Worm (Caenorhabditis elegans) whole organism, young adult: ENCODE measurements around the gene F52D2.12.
A peak's percentile ranks its signal among the peaks of the same experiment; 100 is the strongest.

Experiments
- B0035.1 ChIP-seq: sonication (generic microtip); optimal IDR thresholded peaks from 2 replicates; lab custom pipeline; 2016; ENCODE audit warnings: missing genetic modification characterization, mild to moderate bottlenecking, missing compliant biosample characterization, missing genotype, missing genetic modification reagents
- D2030.7 ChIP-seq: fragments of 200-800 bp; sonication (Bioruptor generic); IDR thresholded peaks from 2 replicates; pipeline ENCODE4 v1.3.6; 2022; ENCODE audit warnings: missing genetic modification reagents, missing genetic modification characterization, missing compliant biosample characterization
- F33H1.4 ChIP-seq: fragments of 200-800 bp; sonication (Bioruptor generic); IDR thresholded peaks from 2 replicates; pipeline ENCODE4 v1.3.6; 2022; ENCODE audit warnings: missing genetic modification reagents, missing genetic modification characterization, missing compliant biosample characterization
- F52B5.7 ChIP-seq: sonication (generic microtip); optimal IDR thresholded peaks from 2 replicates; lab custom pipeline; 2016; ENCODE audit warnings: mild to moderate bottlenecking, missing genetic modification characterization, missing compliant biosample characterization
- F57A8.1 ChIP-seq: fragments of 200-800 bp; sonication (Bioruptor generic); optimal IDR thresholded peaks from 2 replicates; lab custom pipeline; 2018; ENCODE audit warnings: mild to moderate bottlenecking, missing genetic modification characterization, moderate library complexity, missing compliant biosample characterization
- Y53F4B.3 ChIP-seq: fragments of 200-800 bp; sonication (Bioruptor generic); IDR thresholded peaks from 2 replicates; pipeline ENCODE4 v1.3.6; 2022; ENCODE audit warnings: missing genetic modification reagents, missing genetic modification characterization, missing compliant biosample characterization
- Y56A3A.18 ChIP-seq: fragments of 200-800 bp; sonication (Bioruptor generic); IDR thresholded peaks from 2 replicates; pipeline ENCODE4 v1.3.6; 2022; ENCODE audit warnings: missing genetic modification reagents, missing genetic modification characterization, missing compliant biosample characterization
- Y67H2A.10 ChIP-seq: fragments of 200-800 bp; sonication (Bioruptor generic); conservative IDR thresholded peaks from 2 replicates; pipeline ENCODE4 v1.3.6; 2022; ENCODE audit warnings: missing genetic modification reagents, missing genetic modification characterization, missing compliant biosample characterization
- Y95B8A.8 ChIP-seq: fragments of 200-800 bp; sonication (Bioruptor generic); IDR thresholded peaks from 2 replicates; pipeline ENCODE4 v1.3.6; 2022; ENCODE audit warnings: missing genetic modification reagents, missing genetic modification characterization, missing compliant biosample characterization
- bed-2 ChIP-seq: fragments of 200-800 bp; sonication (Bioruptor generic); IDR thresholded peaks from 2 replicates; pipeline ENCODE4 v1.3.6; 2022; ENCODE audit warnings: missing genetic modification reagents, missing genetic modification characterization, missing compliant biosample characterization
- cebp-1 ChIP-seq, 2 experiments: fragments of 200-800 bp in 1 of 2; sonication (Bioruptor generic) in 1 of 2; sonication (generic microtip) in 1 of 2; IDR thresholded peaks in 1 of 2; optimal IDR thresholded peaks in 1 of 2; 2 replicates each; pipeline versions ENCODE4 v1.3.6 to Lab custom; 2017 to 2022; ENCODE audit warnings: missing compliant biosample characterization in 2 of 2, missing genetic modification characterization in 2 of 2, mild to moderate bottlenecking in 1 of 2, missing genetic modification reagents in 1 of 2, moderate library complexity in 1 of 2
- cebp-2 ChIP-seq: fragments of 200-800 bp; sonication (Bioruptor generic); IDR thresholded peaks from 2 replicates; pipeline ENCODE4 v1.3.6; 2022; ENCODE audit warnings: missing genetic modification characterization, missing compliant biosample characterization
- ceh-100 ChIP-seq: fragments of 200-800 bp; sonication (Bioruptor generic); IDR thresholded peaks from 2 replicates; pipeline ENCODE4 v1.3.6; 2022; ENCODE audit warnings: missing genetic modification reagents, missing genetic modification characterization, missing compliant biosample characterization
- ceh-40 ChIP-seq: fragments of 200-800 bp; sonication (Bioruptor generic); IDR thresholded peaks from 2 replicates; pipeline ENCODE4 v1.3.6; 2022; ENCODE audit warnings: missing genetic modification characterization, missing compliant biosample characterization
- chd-7 ChIP-seq: sonication (generic microtip); optimal IDR thresholded peaks from 2 replicates; lab custom pipeline; 2016; ENCODE audit warnings: mild to moderate bottlenecking, missing genetic modification characterization, moderate library complexity, missing compliant biosample characterization
- dox-1 ChIP-seq: fragments of 200-800 bp; sonication (Bioruptor generic); IDR thresholded peaks from 2 replicates; pipeline ENCODE4 v1.3.6; 2022; ENCODE audit warnings: missing genetic modification reagents, missing genetic modification characterization, missing compliant biosample characterization
- dpff-1 ChIP-seq: sonication (generic microtip); optimal IDR thresholded peaks from 2 replicates; lab custom pipeline; 2017; ENCODE audit warnings: mild to moderate bottlenecking, missing genetic modification characterization, missing compliant biosample characterization
- egl-44 ChIP-seq: fragments of 200-800 bp; sonication (Bioruptor generic); IDR thresholded peaks from 2 replicates; pipeline ENCODE4 v1.3.6; 2022; ENCODE audit warnings: missing genetic modification reagents, missing genetic modification characterization, missing compliant biosample characterization
- ekl-4 ChIP-seq: fragments of 200-800 bp; sonication (Bioruptor generic); IDR thresholded peaks from 2 replicates; pipeline ENCODE4 v1.3.6; 2022; ENCODE audit warnings: missing genetic modification reagents, missing genetic modification characterization, missing compliant biosample characterization
- gei-17 ChIP-seq: fragments of 200-800 bp; sonication (Bioruptor generic); optimal IDR thresholded peaks from 2 replicates; lab custom pipeline; 2018; ENCODE audit warnings: mild to moderate bottlenecking, missing genetic modification characterization, missing compliant biosample characterization
- hmg-1.2 ChIP-seq: fragments of 200-800 bp; sonication (Bioruptor generic); IDR thresholded peaks from 2 replicates; pipeline ENCODE4 v1.3.6; 2022; ENCODE audit warnings: missing genetic modification reagents, missing genetic modification characterization, missing compliant biosample characterization
- lag-1 ChIP-seq: fragments of 200-800 bp; sonication (Bioruptor generic); IDR thresholded peaks from 2 replicates; pipeline ENCODE4 v1.3.6; 2022; ENCODE audit warnings: missing genetic modification reagents, missing genetic modification characterization, missing compliant biosample characterization
- let-607 ChIP-seq, 2 experiments: fragments of 200-800 bp in 1 of 2; sonication (Bioruptor generic) in 1 of 2; sonication (generic microtip) in 1 of 2; optimal IDR thresholded peaks; 2 replicates each; lab custom pipeline; 2016 to 2018; ENCODE audit warnings: mild to moderate bottlenecking in 2 of 2, missing compliant biosample characterization in 2 of 2, missing genetic modification characterization in 2 of 2, moderate library complexity in 2 of 2, missing genotype in 1 of 2
- lin-26 ChIP-seq: fragments of 200-800 bp; sonication (Bioruptor generic); IDR thresholded peaks from 2 replicates; pipeline ENCODE4 v1.3.6; 2022; ENCODE audit warnings: missing genetic modification reagents, missing genetic modification characterization, missing compliant biosample characterization
- lin-54 ChIP-seq: fragments of 200-800 bp; sonication (Bioruptor generic); optimal IDR thresholded peaks from 2 replicates; lab custom pipeline; 2018; ENCODE audit warnings: mild to moderate bottlenecking, missing genetic modification characterization, missing compliant biosample characterization
- lir-1 ChIP-seq: fragments of 200-800 bp; sonication (Bioruptor generic); conservative IDR thresholded peaks from 2 replicates; pipeline ENCODE4 v1.3.6; 2022; ENCODE audit warnings: missing genetic modification reagents, missing genetic modification characterization, missing compliant biosample characterization
- madf-10 ChIP-seq: sonication (generic microtip); optimal IDR thresholded peaks from 2 replicates; lab custom pipeline; 2016; ENCODE audit warnings: mild to moderate bottlenecking, missing genetic modification characterization, missing compliant biosample characterization
- madf-8 ChIP-seq: fragments of 200-800 bp; sonication (Bioruptor generic); conservative IDR thresholded peaks from 2 replicates; pipeline ENCODE4 v1.3.6; 2022; ENCODE audit warnings: missing genetic modification reagents, missing genetic modification characterization, missing compliant biosample characterization
- nfyb-1 ChIP-seq: fragments of 200-800 bp; sonication (Bioruptor generic); IDR thresholded peaks from 2 replicates; pipeline ENCODE4 v1.3.6; 2022; ENCODE audit warnings: missing genetic modification reagents, missing genetic modification characterization, missing compliant biosample characterization
- nhr-179 ChIP-seq: sonication (generic microtip); optimal IDR thresholded peaks from 2 replicates; lab custom pipeline; 2016; ENCODE audit warnings: mild to moderate bottlenecking, missing genetic modification characterization, missing compliant biosample characterization
- nhr-27 ChIP-seq: fragments of 200-800 bp; sonication (Bioruptor generic); optimal IDR thresholded peaks from 2 replicates; lab custom pipeline; 2018; ENCODE audit warnings: mild to moderate bottlenecking, missing genetic modification characterization, moderate library complexity, missing compliant biosample characterization
- nhr-80 ChIP-seq: sonication (generic microtip); optimal IDR thresholded peaks from 2 replicates; lab custom pipeline; 2016; ENCODE audit warnings: missing genetic modification characterization, missing compliant biosample characterization
- nhr-90 ChIP-seq: sonication (generic microtip); optimal IDR thresholded peaks from 2 replicates; lab custom pipeline; 2016; ENCODE audit warnings: missing genotype, mild to moderate bottlenecking, missing genetic modification characterization, missing compliant biosample characterization
- pbrm-1 ChIP-seq: fragments of 200-800 bp; sonication (Bioruptor generic); IDR thresholded peaks from 2 replicates; pipeline ENCODE4 v1.3.6; 2022; ENCODE audit warnings: missing genetic modification reagents, missing genetic modification characterization, missing compliant biosample characterization
- pha-4 ChIP-seq: fragments of 150-350 bp; sonication (generic microtip); optimal IDR thresholded peaks from 2 replicates; lab custom pipeline; 2014; ENCODE audit warnings: missing biosample characterization, missing genetic modification reagents, missing genetic modification characterization
- repo-1 ChIP-seq: sonication (generic microtip); optimal IDR thresholded peaks from 2 replicates; lab custom pipeline; 2017; ENCODE audit warnings: mild to moderate bottlenecking, missing genetic modification characterization, missing compliant biosample characterization
- rpc-1 ChIP-seq, 2 experiments: fragments of 150-350 bp in 1 of 2; sonication (generic microtip) in 1 of 2; optimal IDR thresholded peaks; 2 replicates each; lab custom pipeline; 2014 to 2018; ENCODE audit warnings: missing biosample characterization in 1 of 2, missing genetic modification characterization in 1 of 2, missing genetic modification reagents in 1 of 2, missing genotype in 1 of 2
- snpc-1.3 ChIP-seq: sonication (generic microtip); optimal IDR thresholded peaks from 2 replicates; lab custom pipeline; 2017; ENCODE audit warnings: missing genetic modification characterization, mild to moderate bottlenecking, missing compliant biosample characterization, antibody characterized with exemption, moderate library complexity, missing genotype, missing genetic modification reagents; ENCODE audit not compliant: insufficient read depth
- snpc-3.4 ChIP-seq: sonication (generic microtip); optimal IDR thresholded peaks from 2 replicates; lab custom pipeline; 2017; ENCODE audit warnings: missing genetic modification characterization, mild to moderate bottlenecking, missing compliant biosample characterization, antibody characterized with exemption, moderate library complexity, missing genotype, missing genetic modification reagents
- somi-1 ChIP-seq: fragments of 200-800 bp; sonication (Bioruptor generic); optimal IDR thresholded peaks from 2 replicates; lab custom pipeline; 2018; ENCODE audit warnings: mild to moderate bottlenecking, missing genetic modification characterization, missing compliant biosample characterization
- tbx-9 ChIP-seq: sonication (generic microtip); optimal IDR thresholded peaks from 2 replicates; lab custom pipeline; 2016; ENCODE audit warnings: borderline replicate concordance, missing genetic modification characterization, inconsistent platforms, missing compliant biosample characterization
- tlf-1 ChIP-seq: fragments of 200-800 bp; sonication (Bioruptor generic); optimal IDR thresholded peaks from 2 replicates; lab custom pipeline; 2018; ENCODE audit warnings: mild to moderate bottlenecking, missing genetic modification characterization, missing compliant biosample characterization
- unc-62 ChIP-seq: fragments of 150-350 bp; optimal IDR thresholded peaks from 2 replicates; lab custom pipeline; 2014; ENCODE audit warnings: missing biosample characterization, missing genetic modification reagents, missing genetic modification characterization
- zfh-2 ChIP-seq: fragments of 200-800 bp; sonication (Bioruptor generic); conservative IDR thresholded peaks from 2 replicates; pipeline ENCODE4 v1.3.6; 2022; ENCODE audit warnings: missing genetic modification reagents, missing genetic modification characterization, missing compliant biosample characterization
- zim-3 ChIP-seq: sonication (generic microtip); optimal IDR thresholded peaks from 2 replicates; lab custom pipeline; 2017; ENCODE audit warnings: mild to moderate bottlenecking, missing genetic modification characterization, moderate library complexity, missing compliant biosample characterization
- ztf-25 ChIP-seq: fragments of 200-800 bp; sonication (Bioruptor generic); IDR thresholded peaks from 2 replicates; pipeline ENCODE4 v1.3.6; 2022; ENCODE audit warnings: missing genetic modification reagents, missing genetic modification characterization, missing compliant biosample characterization
- ztf-28 ChIP-seq: fragments of 200-800 bp; sonication (Bioruptor generic); IDR thresholded peaks from 2 replicates; pipeline ENCODE4 v1.3.6; 2022; ENCODE audit warnings: missing genetic modification reagents, missing genetic modification characterization, missing compliant biosample characterization
- ztf-6 ChIP-seq: fragments of 200-800 bp; sonication (Bioruptor generic); IDR thresholded peaks from 2 replicates; pipeline ENCODE4 v1.3.6; 2022; ENCODE audit warnings: missing genetic modification reagents, missing genetic modification characterization, missing compliant biosample characterization

F52D2.12 gene

ce11 chrX:2014521-2014920, 36.7 kb downstream of the F52D2.12 start (continued):
- TF ChIP-seq nhr-27, result no peak
- no peak for TF ChIP-seq F57A8.1 (GFP tag; lab: Kevin White, UChicago)
- TF ChIP-seq pbrm-1 (GFP tag; lab: Robert Waterston, UW), result no peak
- no peak for TF ChIP-seq F33H1.4 (GFP tag; lab: Robert Waterston, UW)
- TF ChIP-seq gei-17, result no peak
- no peak for TF ChIP-seq nhr-90 (tag; lab: Kevin White, UChicago)
- no peak for TF ChIP-seq chd-7 (tag; lab: Kevin White, UChicago)
- no peak for TF ChIP-seq ztf-6
- TF ChIP-seq F52B5.7 (tag; lab: Kevin White, UChicago), result no peak
- no peak for TF ChIP-seq ceh-100
- no peak for TF ChIP-seq Y95B8A.8 (GFP tag; lab: Robert Waterston, UW)
- no peak for TF ChIP-seq cebp-2
- no peak for TF ChIP-seq lin-26 (GFP tag; lab: Robert Waterston, UW)
- TF ChIP-seq egl-44 (GFP tag; lab: Robert Waterston, UW), result 0 out of 2 replicates have a peak, but pooled peaks have one; percentile 16
- no peak for TF ChIP-seq repo-1 (tag; lab: Kevin White, UChicago)
- TF ChIP-seq nhr-179 (tag; lab: Kevin White, UChicago), result no peak
- peak; percentile 96 for TF ChIP-seq nhr-80 (tag; lab: Kevin White, UChicago)
- no peak for TF ChIP-seq Y56A3A.18 (GFP tag; lab: Robert Waterston, UW)
- peak; percentile 34 for TF ChIP-seq unc-62 (GFP tag; lab: Kevin White, UChicago)
- no peak for TF ChIP-seq madf-8 (GFP tag; lab: Robert Waterston, UW)
- no peak for TF ChIP-seq nfyb-1
- TF ChIP-seq B0035.1, result no peak
- peak; percentile 60; the same call in 1 of the 2 replicates for TF ChIP-seq dox-1 (GFP tag; lab: Robert Waterston, UW)
- no peak for TF ChIP-seq zim-3 (tag; lab: Kevin White, UChicago)
- TF ChIP-seq snpc-3.4 (tag; lab: Kevin White, UChicago), result no peak
- TF ChIP-seq lag-1 (GFP tag; lab: Robert Waterston, UW), result no peak
- TF ChIP-seq madf-10 (tag; lab: Kevin White, UChicago), result no peak
- no peak for TF ChIP-seq tbx-9
- TF ChIP-seq cebp-1 (GFP tag; IDR thresholded peaks at IDR 0.05; lab: Robert Waterston, UW), result no peak
- peak; percentile 45 for TF ChIP-seq cebp-1 (tag; optimal IDR thresholded peaks at IDR 0.05; lab: Kevin White, UChicago)
- TF ChIP-seq hmg-1.2 (GFP tag; lab: Robert Waterston, UW), result no peak
- no peak for TF ChIP-seq tlf-1 (GFP tag; lab: Kevin White, UChicago)
- TF ChIP-seq rpc-1 (optimal IDR thresholded peaks at IDR 0.05; lab: Kevin White, UChicago), result no peak
- no peak for TF ChIP-seq rpc-1 (tag; optimal IDR thresholded peaks at IDR 0.05; lab: Kevin White, UChicago)
- TF ChIP-seq Y67H2A.10 (GFP tag; lab: Robert Waterston, UW), result no peak
- no peak for TF ChIP-seq ekl-4
- TF ChIP-seq Y53F4B.3 (GFP tag; lab: Robert Waterston, UW), result no peak
- no peak for TF ChIP-seq snpc-1.3
- peak; percentile 43 to 65 for TF ChIP-seq let-607 (tag; optimal IDR thresholded peaks at IDR 0.05; lab: Kevin White, UChicago)
- TF ChIP-seq somi-1, result no peak
- TF ChIP-seq ceh-40 (GFP tag; lab: Robert Waterston, UW), result no peak
- no peak for TF ChIP-seq bed-2 (GFP tag; lab: Robert Waterston, UW)
- no peak for TF ChIP-seq lin-54 (GFP tag; lab: Kevin White, UChicago)
- no peak for TF ChIP-seq D2030.7 (GFP tag; lab: Robert Waterston, UW)
- no peak for TF ChIP-seq ztf-25 (GFP tag; lab: Robert Waterston, UW)
- no peak for TF ChIP-seq lir-1 (GFP tag; lab: Robert Waterston, UW)
- TF ChIP-seq zfh-2, result no peak
- TF ChIP-seq pha-4 (tag; lab: Kevin White, UChicago), result peak; percentile 47
- TF ChIP-seq dpff-1 (tag; lab: Kevin White, UChicago), result no peak
- TF ChIP-seq ztf-28, result no peak
